Fruit fly (Drosophila melanogaster): ENCODE measurements around the gene CG43056.
A peak's percentile ranks its signal among the peaks of the same experiment; 100 is the strongest.

The CG43056 gene

DNA sequence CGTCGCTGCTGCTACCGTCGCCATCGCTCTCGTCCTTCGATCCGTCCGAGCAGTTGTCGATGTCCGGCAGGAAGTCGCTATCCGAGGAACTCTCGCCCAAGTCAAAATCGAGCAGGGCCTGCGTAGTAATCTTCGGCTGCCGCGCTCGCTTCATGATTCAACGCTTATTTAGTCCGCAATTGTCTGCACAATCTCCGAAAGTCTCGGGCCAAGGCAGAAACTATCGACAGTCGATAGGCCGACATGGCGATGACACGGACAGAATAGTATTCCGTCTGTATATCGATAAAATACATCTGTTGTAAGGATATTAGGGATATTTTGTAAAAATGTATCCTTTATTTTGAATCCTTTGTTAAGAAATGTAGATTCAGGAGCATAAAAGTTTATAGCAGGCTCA is 15.2 kb downstream of the CG43056 start, which contains the start of gene CG15439 (continued):
- TF ChIP-seq CG15073 (GFP tag; optimal IDR thresholded peaks at IDR 0.05) (no peak), Dll (GFP tag; IDR thresholded peaks at IDR 0.05; ENCODE audit: partially characterized antibody) (peak; percentile 79), Fer3 (tag; optimal IDR thresholded peaks at IDR 0.05) (no peak), CG18262 (tag; optimal IDR thresholded peaks at IDR 0.05) (no peak), GATAe (GFP tag; conservative IDR thresholded peaks at IDR 0.05) (no peak), hb (GFP tag; IDR thresholded peaks at IDR 0.05; ENCODE audit: partially characterized antibody) (0 out of 3 replicates have a peak, but pooled peaks have one; percentile 63), Trl (optimal IDR thresholded peaks at IDR 0.05) (no peak), Trl (GFP tag; optimal IDR thresholded peaks at IDR 0.05) (no peak), CkIIα-i1 (GFP tag; IDR thresholded peaks at IDR 0.05) (no peak), Opbp (GFP tag; IDR thresholded peaks at IDR 0.05; ENCODE audit: partially characterized antibody) (peak; percentile 76; the same call in 2 of the 3 replicates), CG17385 (GFP tag; optimal IDR thresholded peaks at IDR 0.05) (no peak), CG11504 (tag; optimal IDR thresholded peaks at IDR 0.05) (no peak), CG7963 (GFP tag; IDR thresholded peaks at IDR 0.05; ENCODE audit: partially characterized antibody) (peak; percentile 55; the same call in 2 of the 3 replicates), CG3847 (GFP tag; IDR thresholded peaks at IDR 0.05) (no peak), wek (GFP tag; optimal IDR thresholded peaks at IDR 0.05) (peak; percentile 64), CG42726 (GFP tag; IDR thresholded peaks at IDR 0.05; ENCODE audit: partially characterized antibody) (no peak)

DNA sequence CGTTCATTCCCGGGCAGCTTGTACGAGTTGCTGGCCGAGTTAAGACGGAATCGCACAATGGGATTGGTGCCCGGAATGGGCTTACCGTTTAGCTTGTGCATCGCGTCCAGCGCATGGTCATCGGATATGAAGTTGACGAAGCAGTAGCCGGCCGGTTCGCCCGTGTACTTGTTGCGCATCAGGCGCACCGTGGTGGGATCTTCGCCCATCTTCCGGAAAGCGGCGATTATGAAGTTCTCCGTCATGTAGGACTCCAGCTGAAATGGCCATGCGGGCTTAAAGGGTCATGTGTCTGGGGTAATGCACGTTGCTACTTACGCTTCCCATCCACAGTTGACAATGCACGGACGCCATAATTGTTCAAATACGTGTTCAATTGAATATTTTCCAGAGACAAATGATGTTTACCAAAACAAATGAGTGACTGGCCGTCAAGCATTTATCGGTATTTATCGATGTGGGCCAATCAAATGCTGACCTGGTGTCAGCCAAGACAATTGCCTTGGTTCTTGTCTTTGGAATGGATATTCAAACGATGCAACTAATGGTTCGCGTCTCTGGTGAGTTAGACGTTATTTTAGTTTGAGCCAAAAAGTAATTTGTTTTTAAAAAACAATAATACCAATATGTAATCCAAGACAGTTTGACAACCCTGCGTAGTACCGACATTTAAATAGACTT is 16.6 kb downstream of the CG43056 start, which contains the start of the genes Secp43 and ND-B8:
Secp43 (minus strand) TSS at position 445 of the 681 bp plus-strand sequence.
ND-B8 (plus strand) TSS at position 618 of the 681 bp plus-strand sequence.
- TF ChIP-seq unpg (GFP tag; optimal IDR thresholded peaks at IDR 0.05) (no peak), trem (tag; optimal IDR thresholded peaks at IDR 0.05) (peak; percentile 75), CG2875 (GFP tag; optimal IDR thresholded peaks at IDR 0.05) (no peak), cad (GFP tag; optimal IDR thresholded peaks at IDR 0.05) (no peak), CG4617 (GFP tag; optimal IDR thresholded peaks at IDR 0.05; ENCODE audit: borderline replicate concordance) (peak; percentile 64), CG11504 (tag; optimal IDR thresholded peaks at IDR 0.05) (peak; percentile 4), slou (GFP tag; optimal IDR thresholded peaks at IDR 0.05) (no peak), ase (GFP tag; IDR thresholded peaks at IDR 0.05) (no peak), Hr78 (GFP tag; optimal IDR thresholded peaks at IDR 0.05) (no peak), seq (GFP tag; IDR thresholded peaks at IDR 0.05) (no peak), CG13287 (GFP tag; IDR thresholded peaks at IDR 0.05; ENCODE audit: partially characterized antibody) (peak; percentile 82), br (optimal IDR thresholded peaks at IDR 0.05) (no peak), Myb (GFP tag; optimal IDR thresholded peaks at IDR 0.05) (peak; percentile 99), CG9437 (GFP tag; optimal IDR thresholded peaks at IDR 0.05) (peak; percentile 2), row (GFP tag; IDR thresholded peaks at IDR 0.05) (0 out of 3 replicates have a peak, but pooled peaks have one; percentile 8), dysf (GFP tag; IDR thresholded peaks at IDR 0.05) (no peak), Oaz (GFP tag; IDR thresholded peaks at IDR 0.05) (no peak), esg (GFP tag; conservative IDR thresholded peaks at IDR 0.05) (no peak), Vsx1 (GFP tag; optimal IDR thresholded peaks at IDR 0.05) (peak; percentile 11), gcm2 (GFP tag; optimal IDR thresholded peaks at IDR 0.05) (no peak), sna (GFP tag; IDR thresholded peaks at IDR 0.05; ENCODE audit: partially characterized antibody) (peak; percentile 44; the same call in 1 of the 2 replicates), gfzf (GFP tag; optimal IDR thresholded peaks at IDR 0.05) (peak; percentile 72), Xbp1 (GFP tag; optimal IDR thresholded peaks at IDR 0.05) (peak; percentile 0), tap (tag; optimal IDR thresholded peaks at IDR 0.05) (no peak), Hey (tag; optimal IDR thresholded peaks at IDR 0.05) (no peak), CG30020 (tag; optimal IDR thresholded peaks at IDR 0.05) (peak; percentile 18), Ets65A (GFP tag) (peak; percentile 31), insv (GFP tag; optimal IDR thresholded peaks at IDR 0.05) (peak in 1 of 2 experiments; percentile 18), vvl (GFP tag; IDR thresholded peaks at IDR 0.05) (peak; percentile 57; the same call in 1 of the 2 replicates), BEAF-32 (GFP tag; optimal IDR thresholded peaks at IDR 0.05) (peak; percentile 83), E2f2 (GFP tag; IDR thresholded peaks at IDR 0.05) (peak; percentile 68), CG12071 (GFP tag; optimal IDR thresholded peaks at IDR 0.05) (no peak), CG42726 (GFP tag; IDR thresholded peaks at IDR 0.05; ENCODE audit: partially characterized antibody) (peak; percentile 83), CG6791 (GFP tag; IDR thresholded peaks at IDR 0.05; ENCODE audit: partially characterized antibody) (peak; percentile 86)

All from whole organism, embryonic.